Fruit fly (Drosophila melanogaster): ENCODE data around the gene RhoU.
A peak's percentile ranks its signal among the peaks of the same experiment; 100 is the strongest.

RhoU gene

dm6 chrX:10086095-10086888 lies at the start of gene RhoU, which contains the start of gene Naxe (continued):
- peak; percentile 95 for TF ChIP-seq Ets65A (GFP tag)
- no peak for TF ChIP-seq HHEX (GFP tag; optimal IDR thresholded peaks at IDR 0.05)
- no peak for TF ChIP-seq Trl (optimal IDR thresholded peaks at IDR 0.05)
- TF ChIP-seq Trl (GFP tag; optimal IDR thresholded peaks at IDR 0.05), result peak; percentile 5
- no peak for TF ChIP-seq D19A (tag; optimal IDR thresholded peaks at IDR 0.05)
- TF ChIP-seq CG6683 (GFP tag; optimal IDR thresholded peaks at IDR 0.05), result no peak
- no peak for TF ChIP-seq fru (optimal IDR thresholded peaks at IDR 0.05)
- TF ChIP-seq Stat92E (GFP tag; optimal IDR thresholded peaks at IDR 0.05), result no peak
- no peak for TF ChIP-seq CG3407 (GFP tag; optimal IDR thresholded peaks at IDR 0.05)
- peak; percentile 34 for TF ChIP-seq pnt (GFP tag; optimal IDR thresholded peaks at IDR 0.05)
- no peak for TF ChIP-seq HLHmδ (GFP tag; optimal IDR thresholded peaks at IDR 0.05)
- TF ChIP-seq CG7987 (GFP tag; optimal IDR thresholded peaks at IDR 0.05), result no peak
- no peak for TF ChIP-seq CG8944 (GFP tag; optimal IDR thresholded peaks at IDR 0.05)
- peak; percentile 65 for TF ChIP-seq CG9932 (GFP tag; IDR thresholded peaks at IDR 0.05)
- TF ChIP-seq CG11247 (GFP tag; IDR thresholded peaks at IDR 0.05), result no peak
- TF ChIP-seq hb (GFP tag; IDR thresholded peaks at IDR 0.05; ENCODE audit: partially characterized antibody), result no peak
- TF ChIP-seq zfh2 (GFP tag; optimal IDR thresholded peaks at IDR 0.05), result peak; percentile 47
- 0 out of 2 replicates have a peak, but pooled peaks have one; percentile 30 for TF ChIP-seq ara (GFP tag; IDR thresholded peaks at IDR 0.05)
- 0 out of 3 replicates have a peak, but pooled peaks have one; percentile 32 for TF ChIP-seq CG16813 (GFP tag; IDR thresholded peaks at IDR 0.05; ENCODE audit: partially characterized antibody)
- peak; percentile 48 for TF ChIP-seq Antp (GFP tag; optimal IDR thresholded peaks at IDR 0.05)
- TF ChIP-seq twi (tag; optimal IDR thresholded peaks at IDR 0.05), result no peak
- peak; percentile 54 for TF ChIP-seq CG30403 (GFP tag; optimal IDR thresholded peaks at IDR 0.05)
- TF ChIP-seq CG7556 (GFP tag; optimal IDR thresholded peaks at IDR 0.05), result no peak
- TF ChIP-seq ro (GFP tag; IDR thresholded peaks at IDR 0.05), result no peak
- TF ChIP-seq CG10147 (GFP tag; optimal IDR thresholded peaks at IDR 0.05), result no peak
- TF ChIP-seq CG10462 (GFP tag; optimal IDR thresholded peaks at IDR 0.05), result no peak
- no peak for TF ChIP-seq nerfin-1 (tag; optimal IDR thresholded peaks at IDR 0.05)
- peak; percentile 67 for TF ChIP-seq nmo (GFP tag; optimal IDR thresholded peaks at IDR 0.05)
- TF ChIP-seq sens (GFP tag), result peak; percentile 80
- TF ChIP-seq aop (GFP tag; IDR thresholded peaks at IDR 0.05), result no peak
- peak; percentile 52 for TF ChIP-seq kah (GFP tag; optimal IDR thresholded peaks at IDR 0.05)
- peak; percentile 12 for TF ChIP-seq CG30020 (tag; optimal IDR thresholded peaks at IDR 0.05)
- TF ChIP-seq Atf3 (GFP tag; optimal IDR thresholded peaks at IDR 0.05), result no peak
- TF ChIP-seq gce (GFP tag; IDR thresholded peaks at IDR 0.05), result no peak
- TF ChIP-seq tx (GFP tag; optimal IDR thresholded peaks at IDR 0.05), result no peak
- TF ChIP-seq CG31224 (GFP tag; IDR thresholded peaks at IDR 0.05), result peak; percentile 30; the same call in 1 of the 2 replicates
- no peak for TF ChIP-seq pfk (GFP tag; optimal IDR thresholded peaks at IDR 0.05)
- no peak for TF ChIP-seq ATbp (GFP tag; optimal IDR thresholded peaks at IDR 0.05)
- TF ChIP-seq Neu2 (GFP tag; optimal IDR thresholded peaks at IDR 0.05; ENCODE audit: borderline replicate concordance), result no peak
- TF ChIP-seq hth (optimal IDR thresholded peaks at IDR 0.05), result no peak
- no peak for TF ChIP-seq cas (GFP tag; IDR thresholded peaks at IDR 0.05)
- peak; percentile 73 for TF ChIP-seq Adf1 (GFP tag; IDR thresholded peaks at IDR 0.05)
- TF ChIP-seq CG7357 (GFP tag; IDR thresholded peaks at IDR 0.05), result no peak; the same call in 2 of the 3 replicates
- TF ChIP-seq CG4404 (GFP tag; IDR thresholded peaks at IDR 0.05), result peak; percentile 57; the same call in 1 of the 2 replicates
- TF ChIP-seq Ravus (GFP tag; IDR thresholded peaks at IDR 0.05), result no peak
- no peak for TF ChIP-seq crc (GFP tag; optimal IDR thresholded peaks at IDR 0.05)
- TF ChIP-seq CG18476 (GFP tag; optimal IDR thresholded peaks at IDR 0.05), result no peak
- peak; percentile 12 for TF ChIP-seq CG12104 (GFP tag; optimal IDR thresholded peaks at IDR 0.05)
- no peak for TF ChIP-seq Dbx (GFP tag; IDR thresholded peaks at IDR 0.05)
- TF ChIP-seq gem (tag; optimal IDR thresholded peaks at IDR 0.05), result no peak
- TF ChIP-seq Dek (tag; optimal IDR thresholded peaks at IDR 0.05), result peak; percentile 41

Data from whole organism, embryonic.